Worm (Caenorhabditis elegans) whole organism, L2 larva: Measurements from ENCODE around the gene srlf-3.

Experiments used
- C34F6.9 ChIP-seq: fragments of 150-350 bp; optimal IDR thresholded peaks from 2 replicates; lab custom pipeline; 2014; ENCODE audit warnings: missing biosample characterization, missing genetic modification characterization
- F13H6.1 ChIP-seq: sonication (generic microtip); optimal IDR thresholded peaks from 2 replicates; lab custom pipeline; 2016; ENCODE audit warnings: missing genetic modification characterization, missing compliant biosample characterization
- R02D3.7 ChIP-seq: fragments of 150-350 bp; optimal IDR thresholded peaks from 2 replicates; lab custom pipeline; 2014; ENCODE audit warnings: missing biosample characterization, missing genetic modification characterization
- Y55F3AM.14 ChIP-seq: fragments of 200-800 bp; sonication (Bioruptor generic); optimal IDR thresholded peaks from 2 replicates; lab custom pipeline; 2018; ENCODE audit warnings: mild to moderate bottlenecking, missing genetic modification characterization, missing compliant biosample characterization
- ZK546.5 ChIP-seq: sonication (generic microtip); optimal IDR thresholded peaks from 2 replicates; lab custom pipeline; 2017; ENCODE audit warnings: missing biosample characterization, missing genetic modification characterization
- alr-1 ChIP-seq: fragments of 150-350 bp; optimal IDR thresholded peaks from 2 replicates; lab custom pipeline; 2014; ENCODE audit warnings: missing biosample characterization, missing genetic modification characterization
- aly-2 ChIP-seq: fragments of 150-350 bp; optimal IDR thresholded peaks from 2 replicates; lab custom pipeline; 2014; ENCODE audit warnings: missing biosample characterization, missing genetic modification characterization
- ama-1 ChIP-seq: fragments of 150-350 bp; optimal IDR thresholded peaks from 2 replicates; lab custom pipeline; 2018; ENCODE audit warnings: inconsistent platforms
- ceh-82 ChIP-seq: fragments of 150-350 bp; optimal IDR thresholded peaks from 2 replicates; lab custom pipeline; 2014; ENCODE audit warnings: missing biosample characterization, missing genetic modification characterization
- crh-2 ChIP-seq: sonication (generic microtip); optimal IDR thresholded peaks from 2 replicates; lab custom pipeline; 2017; ENCODE audit warnings: missing biosample characterization, missing genetic modification characterization
- dmd-4 ChIP-seq: sonication (generic microtip); optimal IDR thresholded peaks from 2 replicates; lab custom pipeline; 2017; ENCODE audit warnings: missing biosample characterization, missing genetic modification characterization
- egl-27 ChIP-seq: sonication (generic microtip); optimal IDR thresholded peaks from 3 replicates; lab custom pipeline; 2017; ENCODE audit warnings: missing biosample characterization, missing genetic modification reagents, missing genetic modification characterization
- elt-1 ChIP-seq: fragments of 150-350 bp; optimal IDR thresholded peaks from 2 replicates; lab custom pipeline; 2014; ENCODE audit warnings: missing biosample characterization, missing genetic modification characterization
- elt-3 ChIP-seq: sonication (generic microtip); optimal IDR thresholded peaks from 2 replicates; lab custom pipeline; 2017; ENCODE audit warnings: missing biosample characterization, missing genetic modification characterization
- fos-1 ChIP-seq: fragments of 150-350 bp; optimal IDR thresholded peaks from 2 replicates; lab custom pipeline; 2014; ENCODE audit warnings: missing biosample characterization, missing genetic modification characterization
- gmeb-1 ChIP-seq: fragments of 150-350 bp; optimal IDR thresholded peaks from 2 replicates; lab custom pipeline; 2014; ENCODE audit warnings: missing biosample characterization, missing genetic modification characterization
- lin-11 ChIP-seq: fragments of 150-350 bp; sonication (generic microtip); optimal IDR thresholded peaks from 2 replicates; lab custom pipeline; 2014; ENCODE audit warnings: missing biosample characterization, missing genetic modification characterization, inconsistent platforms, mixed read lengths
- lin-13 ChIP-seq: fragments of 150-350 bp; optimal IDR thresholded peaks from 2 replicates; lab custom pipeline; 2014; ENCODE audit warnings: missing biosample characterization, missing genetic modification reagents, missing genetic modification characterization
- lin-39 ChIP-seq: fragments of 150-350 bp; optimal IDR thresholded peaks from 2 replicates; lab custom pipeline; 2014; ENCODE audit warnings: missing biosample characterization, missing genetic modification reagents, missing genetic modification characterization
- mab-5 ChIP-seq: fragments of 150-350 bp; optimal IDR thresholded peaks from 2 replicates; lab custom pipeline; 2014; ENCODE audit warnings: missing biosample characterization, missing genetic modification characterization
- mbf-1 ChIP-seq: sonication (generic microtip); optimal IDR thresholded peaks from 2 replicates; lab custom pipeline; 2017; ENCODE audit warnings: missing biosample characterization, missing genetic modification characterization
- mdl-1 ChIP-seq, 2 experiments: fragments of 150-350 bp in 1 of 2; sonication (generic microtip) in 1 of 2; optimal IDR thresholded peaks; 2 replicates each; lab custom pipeline; 2017; ENCODE audit warnings: missing biosample characterization in 2 of 2, missing genetic modification characterization in 2 of 2
- nhr-10 ChIP-seq: sonication (generic microtip); optimal IDR thresholded peaks from 2 replicates; lab custom pipeline; 2017; ENCODE audit warnings: missing biosample characterization, missing genetic modification characterization
- nhr-11 ChIP-seq: fragments of 150-350 bp; optimal IDR thresholded peaks from 2 replicates; lab custom pipeline; 2014; ENCODE audit warnings: missing biosample characterization, missing genetic modification characterization
- nhr-12 ChIP-seq: fragments of 150-350 bp; optimal IDR thresholded peaks from 2 replicates; lab custom pipeline; 2014; ENCODE audit warnings: missing biosample characterization, missing genetic modification characterization
- nhr-129 ChIP-seq: fragments of 150-350 bp; optimal IDR thresholded peaks from 2 replicates; lab custom pipeline; 2014; ENCODE audit warnings: missing biosample characterization, missing genetic modification characterization
- nhr-23 ChIP-seq: fragments of 150-350 bp; optimal IDR thresholded peaks from 2 replicates; lab custom pipeline; 2014; ENCODE audit warnings: missing biosample characterization, missing genetic modification reagents, missing genetic modification characterization
- nhr-237 ChIP-seq: fragments of 150-350 bp; optimal IDR thresholded peaks from 2 replicates; lab custom pipeline; 2014; ENCODE audit warnings: missing biosample characterization, missing genetic modification characterization
- nhr-25 ChIP-seq: fragments of 150-350 bp; sonication (generic microtip); optimal IDR thresholded peaks from 3 replicates; lab custom pipeline; 2014; ENCODE audit warnings: missing biosample characterization, missing genetic modification characterization
- nhr-6 ChIP-seq: fragments of 150-350 bp; optimal IDR thresholded peaks from 2 replicates; lab custom pipeline; 2014; ENCODE audit warnings: missing biosample characterization, missing genetic modification characterization
- nhr-77 ChIP-seq: fragments of 150-350 bp; optimal IDR thresholded peaks from 2 replicates; lab custom pipeline; 2014; ENCODE audit warnings: missing biosample characterization, missing genetic modification characterization
- peb-1 ChIP-seq: fragments of 150-350 bp; optimal IDR thresholded peaks from 2 replicates; lab custom pipeline; 2014; ENCODE audit warnings: missing biosample characterization, missing genetic modification characterization
- sem-4 ChIP-seq: fragments of 150-350 bp; optimal IDR thresholded peaks from 2 replicates; lab custom pipeline; 2014; ENCODE audit warnings: missing biosample characterization, missing genetic modification reagents, missing genetic modification characterization
- skn-1 ChIP-seq: sonication (generic microtip); optimal IDR thresholded peaks from 2 replicates; lab custom pipeline; 2017; ENCODE audit warnings: missing biosample characterization, missing genetic modification characterization
- sma-3 ChIP-seq: sonication (generic microtip); optimal IDR thresholded peaks from 2 replicates; lab custom pipeline; 2016; ENCODE audit warnings: missing genetic modification reagents, missing genetic modification characterization, missing compliant biosample characterization
- sma-9 ChIP-seq, 2 experiments: fragments of 150-350 bp in 1 of 2; sonication (generic microtip) in 1 of 2; optimal IDR thresholded peaks; 2 replicates each; lab custom pipeline; 2014 to 2016; ENCODE audit warnings: missing genetic modification characterization in 2 of 2, mild to moderate bottlenecking in 1 of 2, missing biosample characterization in 1 of 2, missing compliant biosample characterization in 1 of 2, missing genetic modification reagents in 1 of 2, moderate library complexity in 1 of 2
- snpc-4 ChIP-seq: fragments of 150-350 bp; optimal IDR thresholded peaks from 2 replicates; lab custom pipeline; 2014; ENCODE audit warnings: missing biosample characterization, missing genetic modification characterization
- unc-39 ChIP-seq: fragments of 150-350 bp; optimal IDR thresholded peaks from 2 replicates; lab custom pipeline; 2014; ENCODE audit warnings: missing biosample characterization, missing genetic modification characterization
- unc-55 ChIP-seq: fragments of 150-350 bp; sonication (generic microtip); optimal IDR thresholded peaks from 3 replicates; lab custom pipeline; 2014; ENCODE audit warnings: missing biosample characterization, missing genetic modification reagents, missing genetic modification characterization
- unc-62 ChIP-seq: fragments of 150-350 bp; optimal IDR thresholded peaks from 2 replicates; lab custom pipeline; 2014; ENCODE audit warnings: missing biosample characterization, missing genetic modification reagents, missing genetic modification characterization
- ztf-1 ChIP-seq: fragments of 200-800 bp; sonication (Bioruptor generic); conservative IDR thresholded peaks from 2 replicates; pipeline ENCODE4 v1.3.6; 2022; ENCODE audit warnings: missing genetic modification characterization, missing compliant biosample characterization
- ztf-11 ChIP-seq: sonication (generic microtip); optimal IDR thresholded peaks from 2 replicates; lab custom pipeline; 2017; ENCODE audit warnings: missing biosample characterization, missing genetic modification characterization
- ztf-4 ChIP-seq: fragments of 150-350 bp; optimal IDR thresholded peaks from 2 replicates; lab custom pipeline; 2014; ENCODE audit warnings: missing biosample characterization, missing genetic modification characterization

Gene srlf-3

ce11 chrIV:8476880-8477279 lies 10.4 kb upstream of the srlf-3 start, which contains the start of gene spp-10:
spp-10 (plus strand) TSS chrIV:8477180.
- TF ChIP-seq sma-9 (GFP tag; optimal IDR thresholded peaks at IDR 0.05; lab: Kevin White, UChicago) (no peak), sma-9 (tag; optimal IDR thresholded peaks at IDR 0.05; lab: Kevin White, UChicago) (no peak), lin-11 (tag; lab: Kevin White, UChicago) (no peak), alr-1 (tag; lab: Kevin White, UChicago) (no peak), C34F6.9 (tag; lab: Kevin White, UChicago) (no peak), elt-1 (tag; lab: Kevin White, UChicago) (no peak), nhr-25 (tag; lab: Kevin White, UChicago) (no peak), gmeb-1 (tag; lab: Kevin White, UChicago) (no peak), snpc-4 (tag; lab: Kevin White, UChicago) (no peak), crh-2 (tag; lab: Kevin White, UChicago) (no peak), nhr-12 (tag; lab: Kevin White, UChicago) (no peak), R02D3.7 (no peak), lin-13 (GFP tag; lab: Kevin White, UChicago) (no peak), egl-27 (tag; lab: Kevin White, UChicago) (no peak), peb-1 (tag; lab: Kevin White, UChicago) (no peak)

- TF ChIP-seq lin-13 (GFP tag; lab: Kevin White, UChicago) (no peak), nhr-237 (tag; lab: Kevin White, UChicago) (no peak), ztf-1 (GFP tag; lab: Robert Waterston, UW) (no peak), sma-3 (no peak), lin-39 (no peak), peb-1 (tag; lab: Kevin White, UChicago) (no peak), sem-4 (no peak)
Measured at ce11 chrIV:8478516-8478915, 8.8 kb upstream of the srlf-3 start.

DNA sequence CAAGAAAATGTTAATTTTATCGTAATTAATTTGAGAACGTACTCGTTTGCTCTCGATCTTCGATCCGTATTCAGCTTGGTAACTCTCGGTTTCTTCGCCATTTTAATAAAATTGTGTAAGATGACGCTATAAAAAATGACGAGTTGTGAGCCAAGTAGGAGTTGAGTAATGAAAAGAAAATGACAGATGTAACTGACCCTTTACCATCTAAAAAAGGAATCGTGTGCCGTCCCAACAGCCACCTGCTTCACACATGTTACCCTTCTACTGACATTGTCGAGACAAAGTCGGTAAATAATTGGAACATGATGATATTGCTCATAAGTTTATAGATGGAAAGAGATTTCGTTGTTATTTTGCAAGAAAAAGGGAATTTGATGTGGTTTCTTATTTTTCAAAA lies 7.9 kb upstream of the srlf-3 start, which contains the start of gene hlh-12:
Gene hlh-12, minus strand, starts transcription at position 101 of the 400 bp plus-strand sequence.
- TF ChIP-seq crh-2 (tag; lab: Kevin White, UChicago) (no peak), nhr-10 (tag; lab: Kevin White, UChicago) (no peak), ZK546.5 (no peak), nhr-25 (tag; lab: Kevin White, UChicago) (no peak), unc-39 (no peak), C34F6.9 (tag; lab: Kevin White, UChicago) (no peak), nhr-237 (tag; lab: Kevin White, UChicago) (no peak), peb-1 (tag; lab: Kevin White, UChicago) (no peak), sem-4 (no peak), unc-55 (GFP tag; lab: Kevin White, UChicago) (no peak), elt-1 (tag; lab: Kevin White, UChicago) (no peak), lin-39 (no peak), lin-11 (tag; lab: Kevin White, UChicago) (no peak), Y55F3AM.14 (GFP tag; lab: Kevin White, UChicago) (no peak), F13H6.1 (tag; lab: Kevin White, UChicago) (no peak), nhr-6 (no peak), fos-1 (no peak), nhr-11 (tag; lab: Kevin White, UChicago) (no peak)

DNA sequence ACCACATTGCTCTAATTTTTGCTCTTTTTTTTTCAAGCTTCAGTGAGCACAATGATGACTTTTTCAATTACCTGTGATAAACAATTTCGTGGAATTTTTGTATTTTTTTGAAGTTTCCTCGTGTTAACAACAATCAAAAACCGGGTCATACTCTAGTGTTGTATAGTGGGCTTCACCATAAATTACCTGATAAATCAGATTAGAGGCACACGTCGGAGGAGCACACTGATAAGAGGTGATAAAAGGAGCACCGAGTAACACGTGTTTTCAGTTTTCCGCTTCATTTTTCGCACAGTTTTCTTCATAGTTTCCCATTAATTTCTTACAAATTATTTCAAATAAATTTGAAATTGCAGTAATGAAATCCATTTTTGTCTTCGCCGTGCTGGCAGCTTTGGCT lies 6.0 kb upstream of the srlf-3 start, which contains the start of gene spp-8:
Gene spp-8, plus strand, starts transcription at position 357 of the 400 bp plus-strand sequence.
- TF ChIP-seq nhr-12 (tag; lab: Kevin White, UChicago), result no peak
- TF ChIP-seq lin-13 (GFP tag; lab: Kevin White, UChicago), result no peak
- no peak for TF ChIP-seq ceh-82 (tag; lab: Kevin White, UChicago)
- no peak for TF ChIP-seq unc-55 (GFP tag; lab: Kevin White, UChicago)
- TF ChIP-seq gmeb-1 (tag; lab: Kevin White, UChicago), result peak; percentile 40
- TF ChIP-seq mdl-1 (tag; optimal IDR thresholded peaks at IDR 0.05; lab: Kevin White, UChicago), result peak in 1 of 2 experiments; percentile 43
- no peak for TF ChIP-seq F13H6.1 (tag; lab: Kevin White, UChicago)
- no peak for TF ChIP-seq nhr-23 (tag; lab: Kevin White, UChicago)
- no peak for TF ChIP-seq elt-1 (tag; lab: Kevin White, UChicago)
- TF ChIP-seq unc-62 (GFP tag; lab: Kevin White, UChicago), result no peak
- TF ChIP-seq ztf-11 (tag; lab: Kevin White, UChicago), result no peak
- TF ChIP-seq ZK546.5, result no peak
- no peak for TF ChIP-seq mab-5 (tag; lab: Kevin White, UChicago)
- TF ChIP-seq sem-4, result no peak
- no peak for TF ChIP-seq Y55F3AM.14 (GFP tag; lab: Kevin White, UChicago)
- no peak for TF ChIP-seq lin-11 (tag; lab: Kevin White, UChicago)
- no peak for TF ChIP-seq R02D3.7
- no peak for TF ChIP-seq snpc-4 (tag; lab: Kevin White, UChicago)
- no peak for TF ChIP-seq ztf-1 (GFP tag; lab: Robert Waterston, UW)
- TF ChIP-seq nhr-129 (tag; lab: Kevin White, UChicago), result no peak
- TF ChIP-seq ztf-4 (tag; lab: Kevin White, UChicago), result no peak
- TF ChIP-seq aly-2 (tag; lab: Kevin White, UChicago), result no peak
- peak; percentile 78 for TF ChIP-seq fos-1
- no peak for TF ChIP-seq elt-3 (tag; lab: Kevin White, UChicago)
- peak; percentile 5 for TF ChIP-seq sma-3
- TF ChIP-seq peb-1 (tag; lab: Kevin White, UChicago), result no peak
- TF ChIP-seq lin-39, result no peak
- TF ChIP-seq nhr-237 (tag; lab: Kevin White, UChicago), result no peak
- no peak for TF ChIP-seq unc-39
- peak; percentile 55 for TF ChIP-seq sma-9 (GFP tag; optimal IDR thresholded peaks at IDR 0.05; lab: Kevin White, UChicago)
- no peak for TF ChIP-seq sma-9 (tag; optimal IDR thresholded peaks at IDR 0.05; lab: Kevin White, UChicago)
- peak; percentile 81 for TF ChIP-seq crh-2 (tag; lab: Kevin White, UChicago)
- no peak for TF ChIP-seq mbf-1 (tag; lab: Kevin White, UChicago)
- no peak for TF ChIP-seq ama-1 (lab: Kevin White, UChicago)
- no peak for TF ChIP-seq egl-27 (tag; lab: Kevin White, UChicago)
- TF ChIP-seq dmd-4 (tag; lab: Kevin White, UChicago), result no peak
- peak; percentile 41 for TF ChIP-seq skn-1
- no peak for TF ChIP-seq nhr-77 (tag; lab: Kevin White, UChicago)
- TF ChIP-seq nhr-25 (tag; lab: Kevin White, UChicago), result no peak
